Worm (Caenorhabditis elegans) whole organism, L3 larva: ENCODE results near the gene srh-47.

Experiments
- ZK546.5 ChIP-seq: sonication (generic microtip); optimal IDR thresholded peaks from 2 replicates; lab custom pipeline; 2017; ENCODE audit warnings: missing biosample characterization, missing genetic modification characterization
- aly-2 ChIP-seq: fragments of 150-350 bp; optimal IDR thresholded peaks from 2 replicates; lab custom pipeline; 2014; ENCODE audit warnings: missing biosample characterization, missing genetic modification characterization
- ama-1 ChIP-seq: fragments of 150-350 bp; optimal IDR thresholded peaks from 2 replicates; lab custom pipeline; 2018
- ceh-16 ChIP-seq: sonication (generic microtip); optimal IDR thresholded peaks from 2 replicates; lab custom pipeline; 2017; ENCODE audit warnings: missing biosample characterization, missing genetic modification characterization
- ceh-82 ChIP-seq: fragments of 150-350 bp; optimal IDR thresholded peaks from 2 replicates; lab custom pipeline; 2014; ENCODE audit warnings: missing biosample characterization, missing genetic modification characterization
- ceh-9 ChIP-seq: sonication (generic microtip); optimal IDR thresholded peaks from 2 replicates; lab custom pipeline; 2018; ENCODE audit warnings: missing biosample characterization, missing genetic modification characterization
- daf-12 ChIP-seq: fragments of 150-350 bp; optimal IDR thresholded peaks from 2 replicates; lab custom pipeline; 2014; ENCODE audit warnings: missing biosample characterization, missing genetic modification reagents, missing genetic modification characterization
- egl-27 ChIP-seq: sonication (generic microtip); optimal IDR thresholded peaks from 4 replicates; lab custom pipeline; 2017; ENCODE audit warnings: missing biosample characterization, missing genetic modification reagents, missing genetic modification characterization
- elt-2 ChIP-seq: sonication (generic microtip); optimal IDR thresholded peaks from 2 replicates; lab custom pipeline; 2016; ENCODE audit warnings: missing genetic modification reagents, mild to moderate bottlenecking, missing genetic modification characterization, missing compliant biosample characterization
- eor-1 ChIP-seq, 2 experiments: fragments of 150-350 bp; optimal IDR thresholded peaks; 2 replicates each; lab custom pipeline; 2014 to 2018; ENCODE audit warnings: missing biosample characterization in 2 of 2, missing genetic modification characterization in 2 of 2
- fkh-2 ChIP-seq: fragments of 150-350 bp; optimal IDR thresholded peaks from 2 replicates; lab custom pipeline; 2014; ENCODE audit warnings: missing biosample characterization, missing genetic modification reagents, missing genetic modification characterization
- fos-1 ChIP-seq: fragments of 150-350 bp; optimal IDR thresholded peaks from 2 replicates; lab custom pipeline; 2014; ENCODE audit warnings: missing biosample characterization, missing genetic modification characterization
- hmg-11 ChIP-seq: sonication (generic microtip); optimal IDR thresholded peaks from 2 replicates; lab custom pipeline; 2016; ENCODE audit warnings: missing genetic modification characterization, missing compliant biosample characterization
- lin-39 ChIP-seq: fragments of 150-350 bp; optimal IDR thresholded peaks from 2 replicates; lab custom pipeline; 2018; ENCODE audit warnings: missing biosample characterization, missing genetic modification reagents, missing genetic modification characterization
- lsy-12 ChIP-seq: sonication (generic microtip); optimal IDR thresholded peaks from 2 replicates; lab custom pipeline; 2016; ENCODE audit warnings: mild to moderate bottlenecking, missing genetic modification characterization, missing compliant biosample characterization
- mdl-1 ChIP-seq: fragments of 150-350 bp; optimal IDR thresholded peaks from 2 replicates; lab custom pipeline; 2014; ENCODE audit warnings: missing biosample characterization, missing genetic modification characterization
- mml-1 ChIP-seq: fragments of 150-350 bp; sonication (generic microtip); optimal IDR thresholded peaks from 3 replicates; lab custom pipeline; 2014; ENCODE audit warnings: missing biosample characterization, missing genetic modification characterization
- nfya-1 ChIP-seq: sonication (generic microtip); optimal IDR thresholded peaks from 2 replicates; lab custom pipeline; 2017; ENCODE audit warnings: missing genetic modification characterization, mild to moderate bottlenecking, missing compliant biosample characterization, antibody characterized with exemption, moderate library complexity; ENCODE audit not compliant: insufficient read depth
- nhr-11 ChIP-seq: fragments of 150-350 bp; optimal IDR thresholded peaks from 2 replicates; lab custom pipeline; 2014; ENCODE audit warnings: missing biosample characterization, missing genetic modification characterization
- nhr-237 ChIP-seq: fragments of 150-350 bp; optimal IDR thresholded peaks from 2 replicates; lab custom pipeline; 2014; ENCODE audit warnings: missing biosample characterization, missing genetic modification characterization
- nhr-25 ChIP-seq: sonication (generic microtip); optimal IDR thresholded peaks from 2 replicates; lab custom pipeline; 2017; ENCODE audit warnings: missing biosample characterization, missing genetic modification characterization
- nhr-28 ChIP-seq: fragments of 150-350 bp; optimal IDR thresholded peaks from 2 replicates; lab custom pipeline; 2014; ENCODE audit warnings: missing biosample characterization, missing genetic modification characterization
- nhr-43 ChIP-seq: sonication (generic microtip); optimal IDR thresholded peaks from 2 replicates; lab custom pipeline; 2016; ENCODE audit warnings: mild to moderate bottlenecking, missing genetic modification characterization, missing compliant biosample characterization; ENCODE audit not compliant: poor library complexity, severe bottlenecking
- nhr-67 ChIP-seq: fragments of 150-350 bp; optimal IDR thresholded peaks from 2 replicates; lab custom pipeline; 2014; ENCODE audit warnings: missing biosample characterization, missing genetic modification characterization
- nhr-76 ChIP-seq: fragments of 150-350 bp; sonication (generic microtip); optimal IDR thresholded peaks from 5 replicates; lab custom pipeline; 2014; ENCODE audit warnings: missing biosample characterization, missing genetic modification characterization
- pha-4 ChIP-seq: fragments of 150-350 bp; optimal IDR thresholded peaks from 2 replicates; lab custom pipeline; 2014; ENCODE audit warnings: missing biosample characterization, missing genetic modification reagents, missing genetic modification characterization
- sea-2 ChIP-seq: fragments of 150-350 bp; sonication (generic microtip); optimal IDR thresholded peaks from 4 replicates; lab custom pipeline; 2014; ENCODE audit warnings: missing biosample characterization, missing genetic modification reagents, missing genetic modification characterization
- snpc-4 ChIP-seq: fragments of 150-350 bp; optimal IDR thresholded peaks from 2 replicates; lab custom pipeline; 2014; ENCODE audit warnings: missing biosample characterization, missing genetic modification characterization
- unc-39 ChIP-seq: sonication (generic microtip); optimal IDR thresholded peaks from 4 replicates; lab custom pipeline; 2017; ENCODE audit warnings: missing biosample characterization, missing genetic modification characterization
- unc-62 ChIP-seq: fragments of 150-350 bp; sonication (generic microtip); optimal IDR thresholded peaks from 4 replicates; lab custom pipeline; 2014; ENCODE audit warnings: missing biosample characterization, missing genetic modification reagents, missing genetic modification characterization
- zag-1 ChIP-seq: fragments of 150-350 bp; optimal IDR thresholded peaks from 2 replicates; lab custom pipeline; 2014; ENCODE audit warnings: missing biosample characterization, missing genetic modification characterization
- ztf-11 ChIP-seq: fragments of 150-350 bp; optimal IDR thresholded peaks from 2 replicates; lab custom pipeline; 2014; ENCODE audit warnings: missing biosample characterization, missing genetic modification characterization
- ztf-4 ChIP-seq: fragments of 150-350 bp; optimal IDR thresholded peaks from 2 replicates; lab custom pipeline; 2014; ENCODE audit warnings: missing biosample characterization, missing genetic modification characterization

srh-47 gene

ce11 chrV:11279564-11279963 is 20.9 kb downstream of the srh-47 start:
- no peak for TF ChIP-seq daf-12 (tag; lab: Kevin White, UChicago)
- no peak for TF ChIP-seq ztf-4 (tag; lab: Kevin White, UChicago)
- TF ChIP-seq mml-1 (tag; lab: Kevin White, UChicago) = no peak
- TF ChIP-seq ama-1 (lab: Kevin White, UChicago) = no peak
- no peak for TF ChIP-seq pha-4
- TF ChIP-seq, all 47 proteins: peak for 0

DNA sequence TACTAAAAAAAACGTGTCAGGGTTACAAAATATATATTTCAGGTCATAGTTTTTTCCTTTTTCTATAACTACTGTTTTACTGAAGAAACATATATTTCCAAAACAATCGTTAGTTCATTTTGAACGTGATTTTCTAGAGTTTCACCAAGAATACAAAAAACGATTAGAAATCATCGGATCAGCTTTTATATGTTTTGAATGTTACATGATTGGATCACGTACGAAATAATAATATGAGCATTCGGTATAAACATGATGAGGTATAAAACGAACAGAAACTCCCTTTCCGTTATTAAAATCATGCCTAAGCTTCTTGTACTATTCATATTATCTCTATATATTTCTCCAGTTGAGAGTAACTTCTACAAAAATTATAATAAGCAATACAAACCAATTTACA is 27.6 kb downstream of the srh-47 start, which contains the start of gene clec-223:
TSS of gene clec-223 (plus strand) at position 301 of the 400 bp plus-strand sequence.
- no peak for TF ChIP-seq nhr-43 (tag; lab: Kevin White, UChicago)

DNA sequence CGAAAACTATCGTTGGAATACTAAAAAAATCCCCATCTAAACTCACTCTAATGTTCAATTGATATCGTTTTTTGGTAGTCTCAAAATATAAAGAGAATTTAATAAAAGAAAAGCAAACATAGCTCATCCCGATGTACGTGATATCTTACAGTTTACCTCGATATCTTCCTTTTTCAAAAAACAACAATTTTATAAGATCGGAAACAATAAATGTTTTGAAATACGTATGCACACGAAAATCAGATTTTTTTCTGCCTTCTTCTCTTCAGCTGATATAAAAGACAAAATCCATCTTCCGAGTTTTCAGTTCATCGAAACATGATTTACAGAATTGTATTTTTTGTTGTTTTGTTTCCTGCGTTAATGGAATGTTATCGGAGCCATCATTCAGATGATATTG is 29.4 kb downstream of the srh-47 start, which contains the start of gene clec-222:
TSS of gene clec-222 (plus strand) at position 301 of the 400 bp plus-strand sequence.
- TF ChIP-seq fos-1 (tag; lab: Kevin White, UChicago) (no peak), eor-1 (tag; optimal IDR thresholded peaks at IDR 0.05; lab: Kevin White, UChicago) (no peak), ama-1 (lab: Kevin White, UChicago) (no peak), nhr-11 (tag; lab: Kevin White, UChicago) (no peak), unc-62 (GFP tag; lab: Kevin White, UChicago) (no peak), nhr-76 (tag; lab: Kevin White, UChicago) (no peak), fkh-2 (tag; lab: Kevin White, UChicago) (no peak), ZK546.5 (no peak), nhr-67 (tag; lab: Kevin White, UChicago) (no peak), nhr-25 (tag; lab: Kevin White, UChicago) (no peak), nhr-28 (tag; lab: Kevin White, UChicago) (no peak), ztf-11 (no peak), daf-12 (tag; lab: Kevin White, UChicago) (no peak), snpc-4 (tag; lab: Kevin White, UChicago) (no peak), elt-2 (tag; lab: Kevin White, UChicago) (no peak)
- TF ChIP-seq, all 47 proteins: peak for 0

DNA sequence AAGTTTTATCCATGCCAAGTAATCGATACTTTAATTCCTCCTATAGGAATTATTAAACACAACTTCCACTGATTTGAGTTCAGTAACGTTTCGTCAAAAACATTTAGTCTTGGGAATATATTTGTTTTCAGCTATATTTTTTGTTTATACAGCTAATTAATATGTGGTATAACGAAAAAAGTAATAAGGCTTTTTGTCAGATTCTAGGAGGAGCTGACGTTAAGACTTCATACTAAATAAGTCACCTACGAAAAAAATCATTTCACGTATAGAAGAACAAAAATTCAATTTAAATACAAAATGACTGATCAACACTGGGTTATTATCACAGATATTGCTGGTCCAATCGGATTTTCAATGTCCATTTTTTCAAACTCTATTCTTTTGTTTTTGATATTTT is 31.6 kb downstream of the srh-47 start, which contains the start of gene str-115:
TSS of gene str-115 (plus strand) at position 301 of the 400 bp plus-strand sequence.
- no peak for TF ChIP-seq mdl-1
- TF ChIP-seq daf-12 (tag; lab: Kevin White, UChicago) = no peak
- no peak for TF ChIP-seq nhr-25 (tag; lab: Kevin White, UChicago)
- TF ChIP-seq hmg-11 (tag; lab: Kevin White, UChicago) = no peak
- no peak for TF ChIP-seq fos-1 (tag; lab: Kevin White, UChicago)
- TF ChIP-seq ZK546.5 = no peak
- no peak for TF ChIP-seq ceh-82 (tag; lab: Kevin White, UChicago)
- no peak for TF ChIP-seq ceh-9 (tag; lab: Kevin White, UChicago)
- no peak for TF ChIP-seq ztf-11
- TF ChIP-seq aly-2 (tag; lab: Kevin White, UChicago) = no peak
- no peak for TF ChIP-seq unc-39 (tag; lab: Kevin White, UChicago)
- no peak for TF ChIP-seq lin-39
- TF ChIP-seq mml-1 (tag; lab: Kevin White, UChicago) = no peak
- TF ChIP-seq nhr-28 (tag; lab: Kevin White, UChicago) = no peak
- no peak for TF ChIP-seq nhr-43 (tag; lab: Kevin White, UChicago)
- no peak for TF ChIP-seq nfya-1 (tag; lab: Kevin White, UChicago)

- TF ChIP-seq aly-2 (tag; lab: Kevin White, UChicago) (no peak), zag-1 (tag; lab: Kevin White, UChicago) (no peak), nfya-1 (tag; lab: Kevin White, UChicago) (no peak), unc-62 (GFP tag; lab: Kevin White, UChicago) (no peak), nhr-28 (tag; lab: Kevin White, UChicago) (no peak), ZK546.5 (no peak), lsy-12 (tag; lab: Kevin White, UChicago) (no peak), ceh-16 (tag; lab: Kevin White, UChicago) (no peak), nhr-11 (tag; lab: Kevin White, UChicago) (no peak), elt-2 (tag; lab: Kevin White, UChicago) (no peak), nhr-25 (tag; lab: Kevin White, UChicago) (no peak), sea-2 (no peak), nhr-237 (tag; lab: Kevin White, UChicago) (no peak), ztf-11 (no peak), ceh-82 (tag; lab: Kevin White, UChicago) (no peak), egl-27 (tag; lab: Kevin White, UChicago) (no peak)
These were observed 33.8 kb downstream of the srh-47 start, which contains the start of gene str-116 for ce11 chrV:11266681-11267080. TSS of gene str-116 (plus strand) at chrV:11266981.
